Worm (Caenorhabditis elegans): ENCODE measurements around the gene vha-6.

Gene vha-6

ce11 chrII:11455715-11456114, 17.5 kb upstream of the vha-6 start:
- TF ChIP-seq nhr-48 (tag; optimal IDR thresholded peaks at IDR 0.05) (no peak), lin-38 (GFP tag; IDR thresholded peaks at IDR 0.05) (peak; percentile 30), mes-2 (tag; optimal IDR thresholded peaks at IDR 0.05; ENCODE audit: poor library complexity, severe bottlenecking) (peak; percentile 25), cey-2 (tag; optimal IDR thresholded peaks at IDR 0.05; ENCODE audit: borderline replicate concordance, insufficient read depth) (no peak), mep-1 (tag; optimal IDR thresholded peaks at IDR 0.05) (peak; percentile 5)

- no peak for TF ChIP-seq pha-4 (GFP tag; IDR thresholded peaks at IDR 0.05)
- TF ChIP-seq pha-4 (tag; optimal IDR thresholded peaks at IDR 0.05), result no peak
- TF ChIP-seq set-16 (GFP tag; IDR thresholded peaks at IDR 0.05), result peak; percentile 89
- peak; percentile 13 for TF ChIP-seq aha-1 (tag)
These were observed 16.9 kb upstream of the vha-6 start for ce11 chrII:11455140-11455539.

ce11 chrII:11453639-11454038, 15.4 kb upstream of the vha-6 start:
- no peak for TF ChIP-seq madf-9 (GFP tag; conservative IDR thresholded peaks at IDR 0.05)
- TF ChIP-seq hmg-1.1 (GFP tag; IDR thresholded peaks at IDR 0.05), result 0 out of 2 replicates have a peak, but pooled peaks have one; percentile 10
- TF ChIP-seq R02D3.7 (tag; optimal IDR thresholded peaks at IDR 0.05), result no peak
- no peak for TF ChIP-seq ctbp-1 (GFP tag; IDR thresholded peaks at IDR 0.05)
- peak; percentile 13; the same call in 1 of the 2 replicates for TF ChIP-seq dmd-6 (GFP tag; IDR thresholded peaks at IDR 0.05)
- no peak for TF ChIP-seq unc-39 (tag; optimal IDR thresholded peaks at IDR 0.05)

- TF ChIP-seq nhr-6 (tag; optimal IDR thresholded peaks at IDR 0.05), result peak; percentile 93
- no peak for TF ChIP-seq dmd-8 (GFP tag; IDR thresholded peaks at IDR 0.05)
- TF ChIP-seq Y5F2A.4 (GFP tag; optimal IDR thresholded peaks at IDR 0.05), result no peak
- peak; percentile 85 for TF ChIP-seq hlh-30 (tag; optimal IDR thresholded peaks at IDR 0.05; ENCODE audit: insufficient read depth)
- no peak for TF ChIP-seq ZK546.5 (tag; optimal IDR thresholded peaks at IDR 0.05)
- TF ChIP-seq aha-1 (tag), result peak; percentile 96
- TF ChIP-seq ztf-11 (tag; optimal IDR thresholded peaks at IDR 0.05), result no peak
- peak; percentile 64; the same call in 1 of the 2 replicates for TF ChIP-seq lin-29 (GFP tag; IDR thresholded peaks at IDR 0.05)
- peak; percentile 23 for TF ChIP-seq ztf-7 (tag; optimal IDR thresholded peaks at IDR 0.05)
- peak; percentile 97 for TF ChIP-seq dve-1 (tag; optimal IDR thresholded peaks at IDR 0.05; ENCODE audit: insufficient read depth)
- peak; percentile 48 for TF ChIP-seq ceh-28 (tag; optimal IDR thresholded peaks at IDR 0.05)
- TF ChIP-seq pha-4 (GFP tag; IDR thresholded peaks at IDR 0.05), result peak; percentile 46; the same call in 1 of the 2 replicates
- TF ChIP-seq pha-4 (tag; optimal IDR thresholded peaks at IDR 0.05), result peak; percentile 33
- TF ChIP-seq D1046.2 (GFP tag; IDR thresholded peaks at IDR 0.05), result no peak
- no peak for TF ChIP-seq attf-4 (tag; optimal IDR thresholded peaks at IDR 0.05)
- TF ChIP-seq ceh-32 (tag; optimal IDR thresholded peaks at IDR 0.05; ENCODE audit: poor library complexity), result no peak
- peak; percentile 53; the same call in 1 of the 2 replicates for TF ChIP-seq snpc-1.2 (GFP tag; IDR thresholded peaks at IDR 0.05)
- no peak for TF ChIP-seq Y105C5A.15 (GFP tag; IDR thresholded peaks at IDR 0.05)
- peak; percentile 54 for TF ChIP-seq zfp-2 (tag; optimal IDR thresholded peaks at IDR 0.05)
- TF ChIP-seq gei-8 (GFP tag; optimal IDR thresholded peaks at IDR 0.05), result no peak
- no peak for TF ChIP-seq mxl-2 (GFP tag; conservative IDR thresholded peaks at IDR 0.05)
- peak; percentile 90 for TF ChIP-seq hmg-1.1 (GFP tag; IDR thresholded peaks at IDR 0.05)
- TF ChIP-seq lin-13 (GFP tag; optimal IDR thresholded peaks at IDR 0.05), result peak; percentile 93
- TF ChIP-seq mdl-1 (tag; optimal IDR thresholded peaks at IDR 0.05), result peak in 1 of 2 experiments; percentile 76
- TF ChIP-seq hif-1 (tag; optimal IDR thresholded peaks at IDR 0.05), result peak; percentile 3 to 79
- TF ChIP-seq ceh-82 (tag; optimal IDR thresholded peaks at IDR 0.05), result no peak
- no peak for TF ChIP-seq nhr-111 (GFP tag; optimal IDR thresholded peaks at IDR 0.05)
- TF ChIP-seq lim-7 (GFP tag; IDR thresholded peaks at IDR 0.05), result no peak
- TF ChIP-seq zip-11 (GFP tag; IDR thresholded peaks at IDR 0.05), result no peak
- TF ChIP-seq T26A8.4 (GFP tag; IDR thresholded peaks at IDR 0.05), result peak; percentile 84
- TF ChIP-seq tag-97 (GFP tag; IDR thresholded peaks at IDR 0.05), result no peak
- TF ChIP-seq spr-3 (GFP tag; optimal IDR thresholded peaks at IDR 0.05), result peak; percentile 49
- no peak for TF ChIP-seq nhr-237 (tag; optimal IDR thresholded peaks at IDR 0.05)
- TF ChIP-seq Y75B8A.6 (GFP tag; IDR thresholded peaks at IDR 0.05), result no peak
- TF ChIP-seq arid-1 (GFP tag; conservative IDR thresholded peaks at IDR 0.05), result peak; percentile 88
These were observed 14.8 kb upstream of the vha-6 start, which contains the start of gene rsp-1 for ce11 chrII:11453025-11453424. Gene rsp-1 (plus strand): TSS chrII:11453362.

Measured in whole organism, L4 larva.